Fruit fly (Drosophila melanogaster): ENCODE results near the gene CG18810.

The CG18810 gene

dm6 chr2L:20656110-20656509 is 7.4 kb downstream of the CG18810 start, which contains the start of the genes brun and CG2614:
Gene brun (minus strand): TSS chr2L:20656178.
Gene CG2614 (plus strand): TSS chr2L:20656426.
- TF ChIP-seq pan (optimal IDR thresholded peaks at IDR 0.05), result no peak
- no peak for TF ChIP-seq psq (optimal IDR thresholded peaks at IDR 0.05)
- no peak for TF ChIP-seq usp (GFP tag; optimal IDR thresholded peaks at IDR 0.05)
- no peak for TF ChIP-seq CG8478 (optimal IDR thresholded peaks at IDR 0.05)
- no peak for TF ChIP-seq Dll (optimal IDR thresholded peaks at IDR 0.05)
- TF ChIP-seq EcR (GFP tag; optimal IDR thresholded peaks at IDR 0.05), result no peak

DNA sequence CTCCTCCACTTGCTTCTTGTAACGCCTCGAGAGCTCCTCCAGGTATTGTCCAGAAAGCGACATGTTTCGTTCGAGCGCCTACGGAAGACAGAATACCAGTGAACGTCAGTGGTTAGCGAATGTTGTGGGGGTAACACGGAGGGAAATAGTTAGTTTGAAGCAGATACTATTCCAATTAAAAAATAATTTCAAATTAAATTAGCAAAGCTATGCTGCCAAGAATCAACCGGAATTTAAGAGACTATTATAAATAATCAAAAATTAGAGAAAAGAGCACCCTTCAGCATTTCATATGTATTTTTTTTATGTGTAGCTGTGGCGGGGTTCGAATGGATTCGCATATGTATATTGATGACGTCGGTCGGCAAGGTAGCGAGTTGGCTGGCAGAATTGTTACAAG is 12.4 kb downstream of the CG18810 start:
- TF ChIP-seq usp (GFP tag; optimal IDR thresholded peaks at IDR 0.05) (no peak), pan (optimal IDR thresholded peaks at IDR 0.05) (no peak), EcR (GFP tag; optimal IDR thresholded peaks at IDR 0.05) (no peak)

dm6 chr2L:20664428-20664827 is 15.7 kb downstream of the CG18810 start:
- no peak for TF ChIP-seq psq (optimal IDR thresholded peaks at IDR 0.05)
- no peak for TF ChIP-seq CG8478 (optimal IDR thresholded peaks at IDR 0.05)
- no peak for TF ChIP-seq EcR (GFP tag; optimal IDR thresholded peaks at IDR 0.05)
- TF ChIP-seq usp (GFP tag; optimal IDR thresholded peaks at IDR 0.05), result no peak
- TF ChIP-seq pan (optimal IDR thresholded peaks at IDR 0.05), result no peak
- no peak for TF ChIP-seq Dll (optimal IDR thresholded peaks at IDR 0.05)

DNA sequence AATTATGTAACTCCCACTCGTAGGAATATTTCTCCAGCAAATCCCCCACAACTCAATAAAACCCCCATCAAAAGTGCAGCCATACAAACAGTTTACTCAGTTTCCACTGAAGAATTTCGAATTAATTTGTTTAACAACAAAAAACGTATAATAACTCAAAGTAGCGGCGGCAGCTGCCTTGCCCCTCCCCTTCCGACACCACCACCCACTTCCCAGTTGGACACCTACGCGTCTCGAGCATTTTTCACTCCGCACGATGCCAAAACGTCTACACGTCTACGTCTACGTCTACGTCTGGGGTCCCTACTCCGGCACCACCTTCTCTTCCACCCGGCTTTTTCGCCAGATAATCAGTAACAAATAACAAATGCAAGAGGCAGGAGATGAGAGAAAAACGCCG is 22.5 kb downstream of the CG18810 start:
- TF ChIP-seq usp (GFP tag; optimal IDR thresholded peaks at IDR 0.05) (no peak), CG8478 (optimal IDR thresholded peaks at IDR 0.05) (no peak), Dll (optimal IDR thresholded peaks at IDR 0.05) (no peak), EcR (GFP tag; optimal IDR thresholded peaks at IDR 0.05) (no peak), psq (optimal IDR thresholded peaks at IDR 0.05) (no peak), pan (optimal IDR thresholded peaks at IDR 0.05) (no peak)

dm6 chr2L:20673737-20674461 is 25.2 kb downstream of the CG18810 start:
- no peak for TF ChIP-seq CG8478 (optimal IDR thresholded peaks at IDR 0.05)
- no peak for TF ChIP-seq EcR (GFP tag; optimal IDR thresholded peaks at IDR 0.05)
- TF ChIP-seq pan (optimal IDR thresholded peaks at IDR 0.05), result no peak
- TF ChIP-seq Dll (optimal IDR thresholded peaks at IDR 0.05), result no peak
- TF ChIP-seq usp (GFP tag; optimal IDR thresholded peaks at IDR 0.05), result no peak
- no peak for TF ChIP-seq psq (optimal IDR thresholded peaks at IDR 0.05)

DNA sequence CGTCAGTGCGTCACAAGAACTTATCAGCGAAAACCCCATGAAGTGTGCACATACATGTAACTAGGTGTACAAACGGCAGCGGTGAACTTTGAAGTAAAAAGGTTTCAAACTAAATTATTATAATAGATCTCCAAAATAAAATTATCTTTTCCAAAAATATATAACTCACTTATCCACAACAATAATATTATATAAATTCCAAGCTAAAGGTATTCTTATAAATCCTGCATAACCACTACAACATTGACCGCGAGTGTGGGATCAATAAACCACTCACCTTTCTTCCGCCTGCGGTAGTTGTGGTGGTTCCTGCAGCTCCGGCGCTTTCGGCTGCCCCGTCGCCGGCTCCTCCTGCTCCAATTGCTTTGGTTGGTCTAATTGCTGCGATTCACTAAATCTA is 26.0 kb downstream of the CG18810 start:
- TF ChIP-seq pan (optimal IDR thresholded peaks at IDR 0.05) (no peak), usp (GFP tag; optimal IDR thresholded peaks at IDR 0.05) (no peak), CG8478 (optimal IDR thresholded peaks at IDR 0.05) (no peak), psq (optimal IDR thresholded peaks at IDR 0.05) (no peak), EcR (GFP tag; optimal IDR thresholded peaks at IDR 0.05) (no peak), Dll (optimal IDR thresholded peaks at IDR 0.05) (no peak)

dm6 chr2L:20675875-20676274 is 27.2 kb downstream of the CG18810 start, which contains the start of the genes CG31678 and IKKepsilon:
Gene CG31678 (minus strand): TSS chr2L:20675941.
Gene IKKepsilon (plus strand): TSS chr2L:20676045.
- TF ChIP-seq usp (GFP tag; optimal IDR thresholded peaks at IDR 0.05), result no peak
- no peak for TF ChIP-seq Dll (optimal IDR thresholded peaks at IDR 0.05)
- TF ChIP-seq psq (optimal IDR thresholded peaks at IDR 0.05), result no peak
- no peak for TF ChIP-seq CG8478 (optimal IDR thresholded peaks at IDR 0.05)
- TF ChIP-seq EcR (GFP tag; optimal IDR thresholded peaks at IDR 0.05), result no peak
- TF ChIP-seq pan (optimal IDR thresholded peaks at IDR 0.05), result no peak

DNA sequence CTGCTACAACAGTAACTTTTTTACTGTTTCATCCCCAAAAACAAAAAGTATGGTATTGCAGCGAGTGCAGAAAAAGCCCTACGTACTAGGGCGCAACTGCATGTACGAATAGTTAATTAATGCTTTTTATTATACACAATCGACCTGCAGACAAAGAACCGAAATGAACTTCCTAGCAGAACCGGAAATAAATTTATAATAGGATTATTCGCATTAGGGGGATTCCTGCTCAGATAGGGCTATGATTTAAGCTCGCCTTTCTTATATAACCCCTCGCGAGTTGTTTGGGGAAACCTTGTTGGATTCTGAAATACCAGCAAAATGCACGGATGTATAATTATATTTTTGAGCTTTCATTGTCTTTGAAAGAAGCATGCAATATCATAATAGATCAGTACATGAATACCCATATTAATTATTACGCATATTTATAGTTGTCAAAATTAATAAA is 33.0 kb downstream of the CG18810 start, which contains the start of gene Cen:
Gene Cen (minus strand): TSS at position 199 of the 451 bp plus-strand sequence.
- TF ChIP-seq usp (GFP tag; optimal IDR thresholded peaks at IDR 0.05), result no peak
- no peak for TF ChIP-seq psq (optimal IDR thresholded peaks at IDR 0.05)
- TF ChIP-seq EcR (GFP tag; optimal IDR thresholded peaks at IDR 0.05), result no peak
- TF ChIP-seq pan (optimal IDR thresholded peaks at IDR 0.05), result no peak
- TF ChIP-seq CG8478 (optimal IDR thresholded peaks at IDR 0.05), result no peak
- TF ChIP-seq Dll (optimal IDR thresholded peaks at IDR 0.05), result no peak

dm6 chr2L:20682136-20682733 is 33.5 kb downstream of the CG18810 start, which contains the start of gene CG2617:
Gene CG2617 (plus strand): TSS chr2L:20682368.
- no peak for TF ChIP-seq usp (GFP tag; optimal IDR thresholded peaks at IDR 0.05)
- TF ChIP-seq CG8478 (optimal IDR thresholded peaks at IDR 0.05), result no peak
- TF ChIP-seq psq (optimal IDR thresholded peaks at IDR 0.05), result no peak
- TF ChIP-seq EcR (GFP tag; optimal IDR thresholded peaks at IDR 0.05), result no peak
- no peak for TF ChIP-seq Dll (optimal IDR thresholded peaks at IDR 0.05)
- no peak for TF ChIP-seq pan (optimal IDR thresholded peaks at IDR 0.05)

dm6 chr2L:20688722-20689121 is 40.0 kb downstream of the CG18810 start:
- TF ChIP-seq EcR (GFP tag; optimal IDR thresholded peaks at IDR 0.05) (no peak), pan (optimal IDR thresholded peaks at IDR 0.05) (no peak), psq (optimal IDR thresholded peaks at IDR 0.05) (no peak), CG8478 (optimal IDR thresholded peaks at IDR 0.05) (no peak), Dll (optimal IDR thresholded peaks at IDR 0.05) (no peak), usp (GFP tag; optimal IDR thresholded peaks at IDR 0.05) (no peak)

DNA sequence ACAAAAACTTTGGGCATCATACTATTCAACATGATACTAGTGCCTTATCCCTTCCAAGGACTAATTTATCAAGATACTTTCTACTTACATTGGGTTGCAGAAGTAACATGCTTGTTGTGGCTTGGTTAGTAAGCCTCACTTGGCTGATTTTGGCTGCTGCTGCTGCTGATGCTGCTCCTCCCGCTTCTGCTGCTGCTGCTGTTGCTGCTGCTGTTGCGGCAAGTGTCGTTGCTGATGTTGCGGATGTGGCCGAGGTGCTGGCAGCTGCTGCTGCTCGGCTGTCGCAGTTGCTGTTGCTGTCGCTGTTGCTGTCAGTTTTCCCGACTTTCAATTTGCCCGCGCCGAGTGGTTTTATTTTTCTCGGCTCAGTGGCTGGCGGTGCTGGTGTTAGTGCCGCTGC is 41.3 kb downstream of the CG18810 start:
- TF ChIP-seq EcR (GFP tag; optimal IDR thresholded peaks at IDR 0.05), result no peak

- TF ChIP-seq Dll (optimal IDR thresholded peaks at IDR 0.05) (no peak), usp (GFP tag; optimal IDR thresholded peaks at IDR 0.05) (no peak), CG8478 (optimal IDR thresholded peaks at IDR 0.05) (no peak), EcR (GFP tag; optimal IDR thresholded peaks at IDR 0.05) (no peak)
Observed at dm6 chr2L:20695066-20695465, 46.4 kb downstream of the CG18810 start.
